Worm (Caenorhabditis elegans) whole organism, L4 larva: ENCODE measurements around the gene algn-13.

ENCODE experiments used
- F26F4.8 ChIP-seq: fragments of 200-800 bp; sonication (Bioruptor generic); conservative IDR thresholded peaks from 2 replicates; pipeline ENCODE4 v1.3.6; 2022; ENCODE audit warnings: missing genetic modification characterization, missing compliant biosample characterization
- T20F7.1 ChIP-seq: fragments of 200-800 bp; sonication (Bioruptor generic); optimal IDR thresholded peaks from 2 replicates; lab custom pipeline; 2018; ENCODE audit warnings: mild to moderate bottlenecking, missing genetic modification characterization, missing compliant biosample characterization
- aha-1 ChIP-seq: fragments of 150-350 bp; peaks from one replicate; lab custom pipeline; 2014; ENCODE audit warnings: missing biosample characterization, missing genetic modification characterization
- arid-1 ChIP-seq: fragments of 200-800 bp; sonication (Bioruptor generic); conservative IDR thresholded peaks from 2 replicates; pipeline ENCODE4 v1.3.6; 2022; ENCODE audit warnings: missing genetic modification reagents, missing genetic modification characterization, missing compliant biosample characterization
- attf-4 ChIP-seq: sonication (generic microtip); optimal IDR thresholded peaks from 3 replicates; lab custom pipeline; 2017; ENCODE audit warnings: missing biosample characterization, missing genetic modification characterization
- ceh-32 ChIP-seq: sonication (generic microtip); optimal IDR thresholded peaks from 2 replicates; lab custom pipeline; 2016; ENCODE audit warnings: mild to moderate bottlenecking, missing genetic modification characterization, missing compliant biosample characterization; ENCODE audit not compliant: poor library complexity
- daf-12 ChIP-seq: fragments of 150-350 bp; optimal IDR thresholded peaks from 2 replicates; lab custom pipeline; 2014; ENCODE audit warnings: missing biosample characterization, missing genetic modification reagents, missing genetic modification characterization
- daf-16 ChIP-seq, 3 experiments: sonication (generic microtip); optimal IDR thresholded peaks; 2 replicates each; lab custom pipeline; 2016 to 2017; ENCODE audit warnings: missing genetic modification characterization in 3 of 3, missing genetic modification reagents in 3 of 3, mild to moderate bottlenecking in 2 of 3, missing compliant biosample characterization in 2 of 3, missing biosample characterization in 1 of 3, moderate library complexity in 1 of 3
- daf-19 ChIP-seq: fragments of 200-800 bp; sonication (Bioruptor generic); conservative IDR thresholded peaks from 2 replicates; pipeline ENCODE4 v1.3.6; 2022; ENCODE audit warnings: missing genetic modification characterization, missing compliant biosample characterization
- dmd-8 ChIP-seq: fragments of 200-800 bp; sonication (Bioruptor generic); IDR thresholded peaks from 2 replicates; pipeline ENCODE4 v1.3.6; 2022; ENCODE audit warnings: missing genetic modification characterization, missing compliant biosample characterization
- dmd-9 ChIP-seq: fragments of 200-800 bp; sonication (Bioruptor generic); IDR thresholded peaks from 2 replicates; pipeline ENCODE4 v1.3.6; 2022; ENCODE audit warnings: missing genetic modification reagents, missing genetic modification characterization, missing compliant biosample characterization
- dve-1 ChIP-seq: sonication (generic microtip); optimal IDR thresholded peaks from 2 replicates; lab custom pipeline; 2017; ENCODE audit warnings: antibody characterized with exemption, mild to moderate bottlenecking, missing genetic modification characterization, missing compliant biosample characterization; ENCODE audit not compliant: insufficient read depth
- egl-27 ChIP-seq: sonication (generic microtip); optimal IDR thresholded peaks from 3 replicates; lab custom pipeline; 2017; ENCODE audit warnings: missing biosample characterization, missing genetic modification reagents, missing genetic modification characterization
- egl-43 ChIP-seq: fragments of 200-800 bp; sonication (Bioruptor generic); IDR thresholded peaks from 2 replicates; pipeline ENCODE4 v1.3.6; 2022; ENCODE audit warnings: missing genetic modification reagents, missing genetic modification characterization, missing compliant biosample characterization
- fos-1 ChIP-seq: fragments of 150-350 bp; optimal IDR thresholded peaks from 2 replicates; lab custom pipeline; 2014; ENCODE audit warnings: missing biosample characterization, missing genetic modification characterization
- hif-1 ChIP-seq, 2 experiments: sonication (generic microtip); optimal IDR thresholded peaks; 2 replicates each; lab custom pipeline; 2016 to 2017; ENCODE audit warnings: missing compliant biosample characterization in 2 of 2, missing genetic modification characterization in 2 of 2, missing genetic modification reagents in 2 of 2, missing genotype in 2 of 2, mild to moderate bottlenecking in 1 of 2
- hlh-11 ChIP-seq: fragments of 200-800 bp; sonication (Bioruptor generic); optimal IDR thresholded peaks from 2 replicates; lab custom pipeline; 2018; ENCODE audit warnings: mild to moderate bottlenecking, missing genetic modification characterization, missing compliant biosample characterization
- hlh-30 ChIP-seq: sonication (generic microtip); optimal IDR thresholded peaks from 2 replicates; lab custom pipeline; 2017; ENCODE audit warnings: antibody characterized with exemption, mild to moderate bottlenecking, missing genetic modification characterization, missing compliant biosample characterization; ENCODE audit not compliant: insufficient read depth
- hmg-1.1 ChIP-seq: fragments of 200-800 bp; sonication (Bioruptor generic); IDR thresholded peaks from 2 replicates; pipeline ENCODE4 v1.3.6; 2022; ENCODE audit warnings: missing genetic modification reagents, missing genetic modification characterization, missing compliant biosample characterization
- lin-38 ChIP-seq: fragments of 200-800 bp; sonication (Bioruptor generic); IDR thresholded peaks from 2 replicates; pipeline ENCODE4 v1.3.6; 2022; ENCODE audit warnings: missing genetic modification reagents, missing genetic modification characterization, missing compliant biosample characterization
- lsy-2 ChIP-seq, 2 experiments: fragments of 150-350 bp in 1 of 2; sonication (generic microtip) in 1 of 2; optimal IDR thresholded peaks; 2 replicates each; lab custom pipeline; 2014 to 2017; ENCODE audit warnings: missing biosample characterization in 2 of 2, missing genetic modification characterization in 2 of 2
- mdl-1 ChIP-seq, 2 experiments: fragments of 150-350 bp in 1 of 2; sonication (generic microtip) in 1 of 2; optimal IDR thresholded peaks; 2 replicates each; lab custom pipeline; 2014 to 2017; ENCODE audit warnings: missing biosample characterization in 2 of 2, missing genetic modification characterization in 2 of 2
- mep-1 ChIP-seq: fragments of 150-350 bp; sonication (generic microtip); optimal IDR thresholded peaks from 3 replicates; lab custom pipeline; 2014; ENCODE audit warnings: missing biosample characterization, missing genetic modification characterization
- mes-2 ChIP-seq: sonication (generic microtip); optimal IDR thresholded peaks from 2 replicates; lab custom pipeline; 2016; ENCODE audit warnings: missing genotype, mild to moderate bottlenecking, missing genetic modification characterization, missing compliant biosample characterization; ENCODE audit not compliant: poor library complexity, severe bottlenecking
- mxl-2 ChIP-seq: fragments of 200-800 bp; sonication (Bioruptor generic); conservative IDR thresholded peaks from 2 replicates; pipeline ENCODE4 v1.3.6; 2022; ENCODE audit warnings: missing genetic modification reagents, missing genetic modification characterization, missing compliant biosample characterization
- nhr-102 ChIP-seq: sonication (generic microtip); optimal IDR thresholded peaks from 2 replicates; lab custom pipeline; 2016; ENCODE audit warnings: mild to moderate bottlenecking, missing genetic modification characterization, moderate library complexity, missing compliant biosample characterization
- nhr-237 ChIP-seq: sonication (generic microtip); optimal IDR thresholded peaks from 2 replicates; lab custom pipeline; 2017; ENCODE audit warnings: missing biosample characterization, missing genetic modification characterization
- nhr-28 ChIP-seq: fragments of 150-350 bp; optimal IDR thresholded peaks from 2 replicates; lab custom pipeline; 2014; ENCODE audit warnings: missing biosample characterization, missing genetic modification characterization
- nhr-48 ChIP-seq: sonication (generic microtip); optimal IDR thresholded peaks from 2 replicates; lab custom pipeline; 2016; ENCODE audit warnings: mild to moderate bottlenecking, missing genetic modification characterization, missing compliant biosample characterization
- nhr-6 ChIP-seq: fragments of 150-350 bp; optimal IDR thresholded peaks from 2 replicates; lab custom pipeline; 2014; ENCODE audit warnings: missing biosample characterization, missing genetic modification characterization
- nhr-77 ChIP-seq: fragments of 150-350 bp; optimal IDR thresholded peaks from 2 replicates; lab custom pipeline; 2014; ENCODE audit warnings: missing biosample characterization, missing genetic modification characterization
- pha-4 ChIP-seq, 2 experiments: fragments of 150-350 bp in 1 of 2; fragments of 200-800 bp in 1 of 2; sonication (Bioruptor generic) in 1 of 2; IDR thresholded peaks in 1 of 2; optimal IDR thresholded peaks in 1 of 2; 2 replicates each; pipeline versions ENCODE4 v1.3.6 to Lab custom; 2014 to 2022; ENCODE audit warnings: missing genetic modification characterization in 2 of 2, missing genetic modification reagents in 2 of 2, missing biosample characterization in 1 of 2, missing compliant biosample characterization in 1 of 2
- php-3 ChIP-seq: fragments of 200-800 bp; sonication (Bioruptor generic); IDR thresholded peaks from 2 replicates; pipeline ENCODE4 v1.3.6; 2022; ENCODE audit warnings: missing genetic modification reagents, missing genetic modification characterization, missing compliant biosample characterization
- pqm-1 ChIP-seq: sonication (generic microtip); optimal IDR thresholded peaks from 2 replicates; lab custom pipeline; 2017; ENCODE audit warnings: missing biosample characterization, missing genetic modification characterization
- spr-1 ChIP-seq: sonication (generic microtip); optimal IDR thresholded peaks from 2 replicates; lab custom pipeline; 2016; ENCODE audit warnings: mild to moderate bottlenecking, missing genetic modification characterization, missing compliant biosample characterization
- tra-1 ChIP-seq: fragments of 200-800 bp; sonication (Bioruptor generic); IDR thresholded peaks from 2 replicates; pipeline ENCODE4 v1.3.6; 2022; ENCODE audit warnings: missing genetic modification reagents, missing genetic modification characterization, missing compliant biosample characterization
- unc-62 ChIP-seq, 3 experiments: fragments of 150-350 bp in 1 of 3; sonication (generic microtip); optimal IDR thresholded peaks in 2 of 3; peaks in 1 of 3; 1 replicate in 1 of 3; 2 replicates in 2 of 3; lab custom pipeline; 2014 to 2017; ENCODE audit warnings: missing biosample characterization in 3 of 3, missing genetic modification characterization in 3 of 3, missing genetic modification reagents in 3 of 3, missing genotype in 1 of 3
- zfp-3 ChIP-seq: fragments of 200-800 bp; sonication (Bioruptor generic); conservative IDR thresholded peaks from 2 replicates; pipeline ENCODE4 v1.3.6; 2022; ENCODE audit warnings: missing genetic modification reagents, missing genetic modification characterization, missing compliant biosample characterization

algn-13 gene

DNA sequence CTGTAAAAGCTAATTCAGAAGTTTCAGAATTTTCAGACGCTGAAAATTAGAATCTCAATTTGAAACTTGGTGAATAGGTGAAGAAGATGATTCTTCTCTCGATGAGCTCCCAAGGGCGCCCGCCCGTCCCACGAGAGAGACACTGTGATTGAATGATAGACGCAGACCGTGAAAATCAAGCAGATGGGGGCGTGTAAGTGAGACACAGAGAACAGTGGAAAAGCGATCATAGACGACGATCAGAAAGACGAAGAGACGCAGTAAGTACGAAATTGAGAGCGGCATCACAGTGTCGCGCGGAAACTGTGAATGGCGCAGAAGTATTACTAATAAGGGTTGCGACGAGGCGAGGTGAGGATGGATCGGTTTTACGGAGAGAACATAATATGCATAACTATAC lies 40.6 kb upstream of the algn-13 start:
- TF ChIP-seq mep-1 (tag; lab: Kevin White, UChicago) (no peak), hlh-11 (tag; lab: Kevin White, UChicago) (peak; percentile 56), tra-1 (GFP tag; lab: Robert Waterston, UW) (peak; percentile 32; the same call in 1 of the 2 replicates), aha-1 (peak; percentile 72), egl-43 (GFP tag; lab: Robert Waterston, UW) (no peak), mes-2 (peak; percentile 52), hlh-30 (peak; percentile 43), nhr-28 (tag; lab: Kevin White, UChicago) (peak; percentile 11), fos-1 (tag; lab: Kevin White, UChicago) (no peak), daf-16 (GFP tag; optimal IDR thresholded peaks at IDR 0.05; lab: Kevin White, UChicago) (no peak), daf-16 (tag; optimal IDR thresholded peaks at IDR 0.05; lab: Kevin White, UChicago) (peak; percentile 22), hmg-1.1 (0 out of 2 replicates have a peak, but pooled peaks have one; percentile 22), dve-1 (tag; lab: Kevin White, UChicago) (peak; percentile 29)

DNA sequence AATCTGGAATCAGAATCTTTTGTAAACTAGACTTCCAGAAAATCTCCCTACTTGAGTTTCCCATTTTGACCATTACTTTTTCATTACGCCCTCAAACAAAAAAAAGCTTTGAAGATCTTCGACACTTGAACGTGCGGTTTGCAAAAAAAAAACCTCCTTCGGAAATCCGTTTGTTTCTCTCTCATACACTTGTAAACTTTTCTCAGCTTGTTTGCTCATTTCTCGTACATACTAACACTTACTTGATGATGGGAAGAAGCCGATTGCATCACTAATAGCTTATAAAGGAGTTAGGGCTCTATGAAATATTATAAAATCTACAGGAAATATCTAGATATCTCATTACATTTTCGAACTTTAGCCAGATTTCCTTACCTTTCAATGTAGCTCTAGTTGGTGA lies 40.2 kb upstream of the algn-13 start:
- TF ChIP-seq zfp-3 (GFP tag; lab: Robert Waterston, UW) (no peak), aha-1 (peak; percentile 87), mes-2 (no peak), hif-1 (tag; optimal IDR thresholded peaks at IDR 0.05; lab: Kevin White, UChicago) (peak in 1 of 2 experiments; percentile 69)

DNA sequence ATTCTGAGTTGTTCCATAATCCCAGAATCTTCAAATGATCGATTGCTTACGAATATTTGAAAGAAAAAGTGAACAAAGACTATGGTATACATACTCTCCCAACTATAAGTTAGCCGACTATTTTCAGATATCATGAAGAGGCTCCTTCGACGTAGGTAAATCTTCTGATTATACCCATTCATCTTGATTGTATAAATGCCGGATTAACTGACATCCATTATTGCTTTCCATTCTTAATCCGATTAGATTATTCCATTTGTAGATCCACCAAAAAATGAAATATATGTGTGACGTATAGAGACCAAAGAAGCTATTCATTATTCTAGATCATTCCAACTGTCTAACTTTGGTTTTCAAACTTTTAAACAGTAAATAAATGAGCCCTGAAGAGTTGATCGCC lies 31.7 kb upstream of the algn-13 start:
- TF ChIP-seq egl-27 (tag; lab: Kevin White, UChicago) (no peak), F26F4.8 (GFP tag; lab: Robert Waterston, UW) (no peak), nhr-77 (tag; lab: Kevin White, UChicago) (no peak), spr-1 (tag; lab: Kevin White, UChicago) (no peak), mdl-1 (tag; optimal IDR thresholded peaks at IDR 0.05; lab: Kevin White, UChicago) (no peak), daf-12 (tag; lab: Kevin White, UChicago) (no peak), dve-1 (tag; lab: Kevin White, UChicago) (no peak), nhr-237 (no peak), dmd-8 (GFP tag; lab: Robert Waterston, UW) (no peak), nhr-6 (tag; lab: Kevin White, UChicago) (no peak), mxl-2 (GFP tag; lab: Robert Waterston, UW) (no peak)

DNA sequence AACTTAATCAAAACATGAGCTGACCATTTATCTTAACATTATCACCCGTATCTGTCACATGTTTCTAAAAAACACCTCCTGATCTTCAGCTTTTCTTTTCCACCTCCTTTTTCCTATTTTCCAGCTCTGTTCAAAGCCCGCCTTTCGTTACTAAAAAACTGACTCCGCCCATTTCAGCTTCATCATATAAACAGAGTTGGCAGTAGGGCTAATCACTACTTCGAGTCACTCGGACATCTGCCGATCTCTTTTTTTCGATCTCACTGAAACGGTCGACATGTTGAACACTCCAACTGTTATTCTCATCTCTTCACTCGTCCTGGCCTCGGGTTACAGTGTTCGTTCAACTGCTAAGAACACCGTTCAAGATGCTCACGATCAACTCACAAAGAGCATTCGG lies 30.7 kb upstream of the algn-13 start, which contains the start of gene droe-4:
droe-4 (plus strand) TSS at position 172 of the 400 bp plus-strand sequence.
- TF ChIP-seq unc-62 (GFP tag; optimal IDR thresholded peaks at IDR 0.05 in 1 of 2; lab: Kevin White, UChicago), result peak in 1 of 2 experiments; percentile 56
- TF ChIP-seq unc-62 (tag; optimal IDR thresholded peaks at IDR 0.05; lab: Kevin White, UChicago), result no peak
- no peak for TF ChIP-seq lsy-2 (tag; optimal IDR thresholded peaks at IDR 0.05; lab: Kevin White, UChicago)
- TF ChIP-seq php-3, result no peak

DNA sequence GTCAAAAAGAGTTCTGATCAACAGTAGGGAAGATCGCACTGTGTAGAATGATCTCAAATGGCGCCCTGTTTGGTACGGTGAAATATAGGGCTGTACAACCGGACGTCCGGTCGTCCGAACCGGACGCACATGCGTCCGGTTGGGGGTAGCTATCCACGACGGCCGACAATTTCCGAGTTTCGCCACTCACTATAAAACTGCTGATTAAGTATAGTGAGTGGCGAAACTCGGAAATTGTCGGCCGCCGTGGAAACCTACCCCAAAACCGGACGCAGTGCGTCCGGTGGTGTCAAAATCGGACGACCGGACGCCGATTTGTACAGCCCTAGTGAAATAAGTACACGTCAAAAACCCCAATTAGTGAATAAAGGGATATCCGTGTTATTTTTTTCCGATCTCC lies 30.2 kb upstream of the algn-13 start:
- peak; percentile 20; the same call in 1 of the 2 replicates for TF ChIP-seq lin-38 (GFP tag; lab: Robert Waterston, UW)

DNA sequence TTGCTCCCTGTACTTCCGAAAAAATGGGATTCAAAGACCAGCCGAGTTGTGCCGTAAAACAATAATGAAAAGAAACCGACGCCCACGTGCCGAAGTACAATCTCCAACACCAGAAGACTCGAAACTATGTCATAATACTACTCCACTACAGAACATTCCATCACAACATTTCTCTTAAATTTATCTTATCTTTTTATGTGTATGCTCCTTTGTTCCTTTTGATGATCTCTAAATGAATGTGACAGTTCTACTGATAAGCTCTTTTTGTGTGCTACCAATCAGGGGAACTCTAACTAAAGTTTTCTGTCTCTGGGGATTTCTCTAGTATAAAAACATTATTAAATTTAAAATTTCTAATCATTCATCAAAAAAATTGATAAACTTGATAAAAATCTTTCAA lies 25.0 kb upstream of the algn-13 start:
- TF ChIP-seq daf-19 (GFP tag; lab: Robert Waterston, UW), result no peak
- TF ChIP-seq hlh-11 (tag; lab: Kevin White, UChicago), result peak; percentile 57
- 0 out of 2 replicates have a peak, but pooled peaks have one; percentile 9 for TF ChIP-seq arid-1 (GFP tag; lab: Robert Waterston, UW)
- TF ChIP-seq pha-4 (GFP tag; IDR thresholded peaks at IDR 0.05; lab: Robert Waterston, UW), result peak; percentile 50; the same call in 1 of the 2 replicates
- no peak for TF ChIP-seq pha-4 (tag; optimal IDR thresholded peaks at IDR 0.05; lab: Kevin White, UChicago)
- TF ChIP-seq pqm-1 (tag; lab: Kevin White, UChicago), result peak; percentile 95
- peak; percentile 43 for TF ChIP-seq nhr-77 (tag; lab: Kevin White, UChicago)
- peak; percentile 38 for TF ChIP-seq nhr-102 (tag; lab: Kevin White, UChicago)
- TF ChIP-seq nhr-28 (tag; lab: Kevin White, UChicago), result peak; percentile 88
- TF ChIP-seq T20F7.1 (GFP tag; lab: Kevin White, UChicago), result peak; percentile 46
- TF ChIP-seq daf-16 (GFP tag; optimal IDR thresholded peaks at IDR 0.05; lab: Kevin White, UChicago), result no peak
- TF ChIP-seq daf-16 (tag; optimal IDR thresholded peaks at IDR 0.05; lab: Kevin White, UChicago), result peak; percentile 58
- TF ChIP-seq unc-62 (GFP tag; optimal IDR thresholded peaks at IDR 0.05 in 1 of 2; lab: Kevin White, UChicago), result no peak
- TF ChIP-seq unc-62 (tag; optimal IDR thresholded peaks at IDR 0.05; lab: Kevin White, UChicago), result no peak
- peak; percentile 65 for TF ChIP-seq php-3
- no peak for TF ChIP-seq ceh-32 (tag; lab: Kevin White, UChicago)
- TF ChIP-seq dmd-9 (GFP tag; lab: Robert Waterston, UW), result no peak
- TF ChIP-seq attf-4 (tag; lab: Kevin White, UChicago), result no peak
- TF ChIP-seq nhr-48 (tag; lab: Kevin White, UChicago), result peak; percentile 26
